Fruit fly (Drosophila melanogaster) whole organism, pupa: ENCODE data around the gene goe.

Source experiments
- CG10348 ChIP-seq: fragments of 200-800 bp; sonication (Bioruptor generic); IDR thresholded peaks from 2 replicates; pipeline ENCODE4 v1.3.6; 2022; ENCODE audit warnings: missing biosample characterization, missing genetic modification characterization
- CG12605 ChIP-seq: fragments of 200-800 bp; sonication (Bioruptor generic); IDR thresholded peaks from 2 replicates; pipeline ENCODE4 v1.3.6; 2022; ENCODE audit warnings: missing biosample characterization, missing genetic modification characterization
- CG13204 ChIP-seq: fragments of 200-800 bp; sonication (Bioruptor generic); optimal IDR thresholded peaks from 2 replicates; lab custom pipeline; 2018; ENCODE audit warnings: missing biosample characterization, mild to moderate bottlenecking, missing genetic modification characterization, moderate library complexity
- CG14655 ChIP-seq: fragments of 200-800 bp; sonication (Bioruptor generic); optimal IDR thresholded peaks from 3 replicates; lab custom pipeline; 2017; ENCODE audit warnings: mild to moderate bottlenecking, missing biosample characterization, missing genetic modification reagents, missing genetic modification characterization
- CG15710 ChIP-seq: fragments of 200-800 bp; sonication (Bioruptor generic); optimal IDR thresholded peaks from 2 replicates; lab custom pipeline; 2018; ENCODE audit warnings: missing biosample characterization, mild to moderate bottlenecking, missing genetic modification characterization, moderate library complexity
- CG17806 ChIP-seq: fragments of 200-800 bp; sonication (Bioruptor generic); optimal IDR thresholded peaks from 2 replicates; lab custom pipeline; 2018; ENCODE audit warnings: missing biosample characterization, mild to moderate bottlenecking, missing genetic modification characterization, moderate library complexity
- CG32121 ChIP-seq: fragments of 200-800 bp; sonication (Bioruptor generic); IDR thresholded peaks from 2 replicates; pipeline ENCODE4 v1.3.6; 2022; ENCODE audit warnings: missing biosample characterization, missing genetic modification characterization
- CG34367 ChIP-seq: fragments of 200-800 bp; sonication (Bioruptor generic); optimal IDR thresholded peaks from 2 replicates; lab custom pipeline; 2018; ENCODE audit warnings: missing biosample characterization, mild to moderate bottlenecking, missing genetic modification characterization
- CG4496 ChIP-seq: fragments of 200-800 bp; sonication (Bioruptor generic); IDR thresholded peaks from 3 replicates; pipeline ENCODE4 v1.3.6; 2022; ENCODE audit warnings: missing biosample characterization, missing genetic modification characterization
- CG8159 ChIP-seq: fragments of 200-800 bp; sonication (Bioruptor generic); optimal IDR thresholded peaks from 3 replicates; lab custom pipeline; 2018; ENCODE audit warnings: missing biosample characterization, mild to moderate bottlenecking, missing genetic modification characterization, moderate library complexity
- CG8301 ChIP-seq: fragments of 200-800 bp; sonication (Bioruptor generic); optimal IDR thresholded peaks from 2 replicates; lab custom pipeline; 2018; ENCODE audit warnings: missing biosample characterization, mild to moderate bottlenecking, missing genetic modification characterization
- CG9948 ChIP-seq: fragments of 200-800 bp; sonication (Bioruptor generic); optimal IDR thresholded peaks from 2 replicates; lab custom pipeline; 2018; ENCODE audit warnings: missing biosample characterization, mild to moderate bottlenecking, missing genetic modification characterization, moderate library complexity
- D1 ChIP-seq: fragments of 200-800 bp; sonication (Bioruptor generic); optimal IDR thresholded peaks from 2 replicates; lab custom pipeline; 2018; ENCODE audit warnings: missing biosample characterization, mild to moderate bottlenecking, missing genetic modification characterization, moderate library complexity
- EcR ChIP-seq: fragments of 200-800 bp; sonication (Bioruptor generic); optimal IDR thresholded peaks from 3 replicates; lab custom pipeline; 2019; ENCODE audit warnings: missing biosample characterization, missing genetic modification characterization, mild to moderate bottlenecking, moderate library complexity, missing genetic modification reagents
- Ets98B ChIP-seq: fragments of 200-800 bp; sonication (Bioruptor generic); IDR thresholded peaks from 2 replicates; pipeline ENCODE4 v1.3.6; 2022; ENCODE audit warnings: missing biosample characterization, missing genetic modification characterization
- Pif1A ChIP-seq: fragments of 200-800 bp; sonication (Bioruptor generic); optimal IDR thresholded peaks from 3 replicates; lab custom pipeline; 2016; ENCODE audit warnings: missing biosample characterization, missing genetic modification characterization
- Pif1B ChIP-seq: fragments of 200-800 bp; sonication (Bioruptor generic); optimal IDR thresholded peaks from 3 replicates; lab custom pipeline; 2016; ENCODE audit warnings: missing biosample characterization, missing genetic modification characterization
- Snoo ChIP-seq: fragments of 200-800 bp; sonication (Bioruptor generic); optimal IDR thresholded peaks from 3 replicates; lab custom pipeline; 2017; ENCODE audit warnings: missing biosample characterization, mild to moderate bottlenecking, missing genetic modification characterization, inconsistent platforms
- fd96Ca ChIP-seq: fragments of 200-800 bp; sonication (Bioruptor generic); IDR thresholded peaks from 3 replicates; pipeline ENCODE4 v1.3.6; 2022; ENCODE audit warnings: missing biosample characterization, missing genetic modification characterization
- gl ChIP-seq: fragments of 200-800 bp; sonication (Bioruptor generic); optimal IDR thresholded peaks from 2 replicates; lab custom pipeline; 2018; ENCODE audit warnings: missing biosample characterization, mild to moderate bottlenecking, missing genetic modification characterization
- rn ChIP-seq: fragments of 200-800 bp; sonication (Bioruptor generic); IDR thresholded peaks from 2 replicates; pipeline ENCODE4 v1.3.6; 2022; ENCODE audit warnings: missing biosample characterization, missing genetic modification characterization

goe gene

dm6 chrX:16694959-16695358 lies 56.8 kb downstream of the goe start, which contains the start of gene Septin4:
Septin4 (minus strand) TSS chrX:16695173.
- TF ChIP-seq Ets98B (GFP tag; lab: Robert Waterston, UW) = no peak
- TF ChIP-seq rn (GFP tag; lab: Robert Waterston, UW) = no peak
- no peak for TF ChIP-seq CG10348 (GFP tag; lab: Robert Waterston, UW)
- 0 out of 3 replicates have a peak, but pooled peaks have one; percentile 28 for TF ChIP-seq CG4496 (GFP tag; lab: Robert Waterston, UW)
- TF ChIP-seq, all 21 proteins: peak for 1

DNA sequence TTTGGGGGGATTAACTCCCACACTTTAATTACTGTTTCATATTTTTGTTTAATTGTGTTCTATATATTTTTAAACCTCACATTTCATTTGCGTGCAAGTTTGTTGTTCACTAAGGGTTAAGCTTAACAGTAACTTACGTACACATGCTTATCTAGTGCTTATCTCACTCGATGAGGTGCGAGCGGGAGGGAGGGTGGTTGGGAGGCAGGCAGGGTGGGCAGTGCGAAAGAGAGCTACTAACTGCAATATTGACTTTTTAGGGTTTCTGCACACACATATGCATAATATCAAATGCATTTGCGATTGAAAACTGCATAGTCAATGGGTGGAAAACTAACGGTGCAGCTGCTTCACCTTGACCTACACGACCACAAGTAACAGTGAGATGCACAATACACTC lies 57.2 kb downstream of the goe start:
- TF ChIP-seq fd96Ca (GFP tag; lab: Robert Waterston, UW) (no peak), CG14655 (peak; percentile 9), CG32121 (no peak), CG13204 (GFP tag; lab: Kevin White, UChicago) (no peak), gl (tag; lab: Kevin White, UChicago) (no peak)

dm6 chrX:16693805-16694387 lies 57.8 kb downstream of the goe start:
- no peak for TF ChIP-seq D1 (tag; lab: Kevin White, UChicago)
- TF ChIP-seq Pif1A (GFP tag; lab: Kevin White, UChicago) = no peak
- TF ChIP-seq CG10348 (GFP tag; lab: Robert Waterston, UW) = no peak
- TF ChIP-seq CG13204 (GFP tag; lab: Kevin White, UChicago) = peak; percentile 55
- TF ChIP-seq CG32121 = no peak
- no peak for TF ChIP-seq CG15710 (tag; lab: Kevin White, UChicago)
- 0 out of 3 replicates have a peak, but pooled peaks have one; percentile 25 for TF ChIP-seq CG4496 (GFP tag; lab: Robert Waterston, UW)
- no peak for TF ChIP-seq CG14655

DNA sequence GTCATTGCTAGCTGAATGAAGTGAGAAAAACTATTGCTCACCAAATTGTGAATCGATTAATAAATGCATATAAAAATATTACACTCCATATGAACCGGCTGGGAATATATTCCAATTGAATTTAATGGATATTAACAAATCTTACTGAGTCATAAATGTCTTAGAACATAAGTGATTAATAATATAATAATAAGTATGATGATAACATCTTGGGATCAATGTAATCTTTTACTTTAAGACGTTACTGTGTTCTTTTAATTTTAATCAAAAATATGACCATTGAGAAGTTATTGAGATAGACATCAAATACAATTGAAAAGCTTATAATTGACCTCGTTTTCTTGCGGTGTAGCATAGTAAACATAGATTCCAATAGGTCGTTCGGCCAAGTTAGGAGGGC lies 59.4 kb downstream of the goe start:
- TF ChIP-seq CG15710 (tag; lab: Kevin White, UChicago) (no peak), fd96Ca (GFP tag; lab: Robert Waterston, UW) (no peak), CG34367 (tag; lab: Kevin White, UChicago) (no peak), CG8301 (tag; lab: Kevin White, UChicago) (no peak), Ets98B (GFP tag; lab: Robert Waterston, UW) (no peak), CG13204 (GFP tag; lab: Kevin White, UChicago) (no peak), CG4496 (GFP tag; lab: Robert Waterston, UW) (no peak), Pif1A (GFP tag; lab: Kevin White, UChicago) (no peak), Snoo (tag; lab: Kevin White, UChicago) (no peak), gl (tag; lab: Kevin White, UChicago) (no peak), CG17806 (tag; lab: Kevin White, UChicago) (no peak), D1 (tag; lab: Kevin White, UChicago) (no peak), rn (GFP tag; lab: Robert Waterston, UW) (no peak), EcR (GFP tag; lab: Kevin White, UChicago) (no peak), CG12605 (no peak), Pif1B (GFP tag; lab: Kevin White, UChicago) (no peak)

dm6 chrX:16691440-16691839 lies 60.3 kb downstream of the goe start:
- peak; percentile 77 for TF ChIP-seq Pif1A (GFP tag; lab: Kevin White, UChicago)
- TF ChIP-seq Ets98B (GFP tag; lab: Robert Waterston, UW) = peak; percentile 90
- peak; percentile 87 for TF ChIP-seq CG12605
- peak; percentile 90 for TF ChIP-seq CG32121
- TF ChIP-seq D1 (tag; lab: Kevin White, UChicago) = no peak
- peak; percentile 62 for TF ChIP-seq CG17806 (tag; lab: Kevin White, UChicago)
- peak; percentile 65 for TF ChIP-seq Pif1B (GFP tag; lab: Kevin White, UChicago)
- TF ChIP-seq CG10348 (GFP tag; lab: Robert Waterston, UW) = peak; percentile 19; the same call in 1 of the 2 replicates
- TF ChIP-seq CG8159 = peak; percentile 62
- peak; percentile 61 for TF ChIP-seq CG9948 (tag; lab: Kevin White, UChicago)
- TF ChIP-seq rn (GFP tag; lab: Robert Waterston, UW) = peak; percentile 66
- TF ChIP-seq gl (tag; lab: Kevin White, UChicago) = peak; percentile 43
- no peak for TF ChIP-seq CG13204 (GFP tag; lab: Kevin White, UChicago)
- peak; percentile 90 for TF ChIP-seq fd96Ca (GFP tag; lab: Robert Waterston, UW)
- peak; percentile 81 for TF ChIP-seq CG14655
- peak; percentile 48 for TF ChIP-seq Snoo (tag; lab: Kevin White, UChicago)
- TF ChIP-seq CG15710 (tag; lab: Kevin White, UChicago) = peak; percentile 74
- peak; percentile 68 for TF ChIP-seq CG34367 (tag; lab: Kevin White, UChicago)
- peak; percentile 79 for TF ChIP-seq CG8301 (tag; lab: Kevin White, UChicago)
- no peak for TF ChIP-seq EcR (GFP tag; lab: Kevin White, UChicago)
- peak; percentile 95 for TF ChIP-seq CG4496 (GFP tag; lab: Robert Waterston, UW)

DNA sequence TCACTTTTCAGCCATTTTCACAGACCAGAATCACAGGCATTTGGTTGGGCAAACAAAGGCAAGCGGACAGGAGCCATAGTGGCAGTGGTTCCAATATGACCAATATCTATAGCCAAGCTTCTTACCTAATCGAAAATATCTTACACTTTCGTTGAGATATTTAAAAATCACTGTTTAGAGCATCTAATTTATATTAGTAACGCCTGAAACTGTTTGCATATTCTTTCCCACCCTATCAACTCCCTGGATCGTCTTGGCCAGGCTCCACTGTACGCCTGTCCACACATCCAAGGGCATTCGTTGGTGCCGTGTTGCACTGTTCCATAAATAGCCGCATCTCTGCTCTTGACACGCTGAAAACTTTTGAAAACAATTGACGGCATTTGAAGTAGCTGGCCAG lies 61.2 kb downstream of the goe start:
- TF ChIP-seq fd96Ca (GFP tag; lab: Robert Waterston, UW) (peak; percentile 62; the same call in 1 of the 3 replicates), Pif1B (GFP tag; lab: Kevin White, UChicago) (peak; percentile 39), CG12605 (peak; percentile 48; the same call in 1 of the 2 replicates), D1 (tag; lab: Kevin White, UChicago) (no peak), CG8159 (peak; percentile 4), CG15710 (tag; lab: Kevin White, UChicago) (no peak), CG8301 (tag; lab: Kevin White, UChicago) (peak; percentile 52), Pif1A (GFP tag; lab: Kevin White, UChicago) (peak; percentile 46), CG13204 (GFP tag; lab: Kevin White, UChicago) (no peak), Ets98B (GFP tag; lab: Robert Waterston, UW) (no peak), CG9948 (tag; lab: Kevin White, UChicago) (peak; percentile 50), CG17806 (tag; lab: Kevin White, UChicago) (peak; percentile 36), CG10348 (GFP tag; lab: Robert Waterston, UW) (no peak), rn (GFP tag; lab: Robert Waterston, UW) (no peak), CG14655 (peak; percentile 60), CG4496 (GFP tag; lab: Robert Waterston, UW) (peak; percentile 44; the same call in 1 of the 3 replicates), CG32121 (no peak), gl (tag; lab: Kevin White, UChicago) (no peak), CG34367 (tag; lab: Kevin White, UChicago) (peak; percentile 12), EcR (GFP tag; lab: Kevin White, UChicago) (no peak), Snoo (tag; lab: Kevin White, UChicago) (no peak)
